Fruit fly (Drosophila melanogaster) whole organism, embryonic: ENCODE measurements around the gene CG12012.

Experiments
- Awh ChIP-seq: fragments of 200-800 bp; sonication (Bioruptor generic); IDR thresholded peaks from 2 replicates; pipeline ENCODE4, ENCODE4 v1.3.6; 2022; ENCODE audit warnings: missing biosample characterization, missing genetic modification characterization
- CG10147 ChIP-seq: fragments of 200-800 bp; sonication (Bioruptor generic); optimal IDR thresholded peaks from 2 replicates; lab custom pipeline; 2019; ENCODE audit warnings: missing biosample characterization, mild to moderate bottlenecking, missing genetic modification characterization, moderate library complexity
- CG10462 ChIP-seq: fragments of 200-800 bp; sonication (Bioruptor generic); optimal IDR thresholded peaks from 2 replicates; lab custom pipeline; 2016; ENCODE audit warnings: missing biosample characterization, missing genetic modification characterization
- CG12236 ChIP-seq: fragments of 200-800 bp; sonication (Bioruptor generic); optimal IDR thresholded peaks from 2 replicates; lab custom pipeline; 2016; ENCODE audit warnings: missing biosample characterization, missing genetic modification characterization
- CG15011 ChIP-seq: fragments of 200-800 bp; sonication (Bioruptor generic); optimal IDR thresholded peaks from 3 replicates; lab custom pipeline; 2018; ENCODE audit warnings: missing biosample characterization, mild to moderate bottlenecking, missing genetic modification characterization
- CG15696 ChIP-seq: fragments of 200-800 bp; sonication (Bioruptor generic); optimal IDR thresholded peaks from 2 replicates; lab custom pipeline; 2019; ENCODE audit warnings: missing biosample characterization, mild to moderate bottlenecking, missing genetic modification characterization, moderate library complexity
- CG1647 ChIP-seq: fragments of 200-800 bp; sonication (Bioruptor generic); optimal IDR thresholded peaks from 3 replicates; lab custom pipeline; 2016; ENCODE audit warnings: missing biosample characterization, missing genetic modification characterization
- CG16779 ChIP-seq: fragments of 200-800 bp; sonication (Bioruptor generic); IDR thresholded peaks from 2 replicates; pipeline ENCODE4 v1.3.6; 2022; ENCODE audit warnings: missing biosample characterization, missing genetic modification characterization
- CG17361 ChIP-seq: fragments of 200-800 bp; sonication (Bioruptor generic); IDR thresholded peaks from 3 replicates; pipeline ENCODE4 v1.3.6; 2022; ENCODE audit warnings: missing biosample characterization, missing genetic modification characterization
- CG17385 ChIP-seq: fragments of 200-800 bp; sonication (Bioruptor generic); optimal IDR thresholded peaks from 3 replicates; lab custom pipeline; 2018; ENCODE audit warnings: missing biosample characterization, mild to moderate bottlenecking, missing genetic modification characterization
- CG1792 ChIP-seq: fragments of 200-800 bp; sonication (Bioruptor generic); optimal IDR thresholded peaks from 2 replicates; lab custom pipeline; 2016; ENCODE audit warnings: missing biosample characterization, missing genetic modification characterization
- CG1832 ChIP-seq: fragments of 200-800 bp; sonication (Bioruptor generic); optimal IDR thresholded peaks from 2 replicates; lab custom pipeline; 2017; ENCODE audit warnings: missing biosample characterization, mild to moderate bottlenecking, missing genetic modification characterization, inconsistent platforms
- CG31224 ChIP-seq: fragments of 200-800 bp; sonication (Bioruptor generic); IDR thresholded peaks from 2 replicates; pipeline ENCODE4 v1.3.6; 2022; ENCODE audit warnings: missing biosample characterization, missing genetic modification characterization
- CG3726 ChIP-seq: fragments of 200-800 bp; sonication (Bioruptor generic); IDR thresholded peaks from 3 replicates; pipeline ENCODE4, ENCODE4 v1.3.6; 2022; ENCODE audit warnings: missing biosample characterization, missing genetic modification characterization
- CG4282 ChIP-seq: fragments of 200-800 bp; sonication (Bioruptor generic); optimal IDR thresholded peaks from 2 replicates; lab custom pipeline; 2016; ENCODE audit warnings: missing biosample characterization, missing genetic modification characterization
- CG5180 ChIP-seq: fragments of 200-800 bp; sonication (Bioruptor generic); optimal IDR thresholded peaks from 3 replicates; lab custom pipeline; 2017; ENCODE audit warnings: missing biosample characterization, missing genetic modification characterization, mild to moderate bottlenecking, moderate library complexity, missing genetic modification reagents
- CG6791 ChIP-seq: fragments of 200-800 bp; sonication (Bioruptor generic); IDR thresholded peaks from 3 replicates; pipeline ENCODE4 v1.3.6; 2022; ENCODE audit warnings: missing biosample characterization, missing genetic modification characterization; ENCODE audit not compliant: partially characterized antibody
- CG8359 ChIP-seq: fragments of 200-800 bp; sonication (Bioruptor generic); optimal IDR thresholded peaks from 2 replicates; lab custom pipeline; 2017; ENCODE audit warnings: missing biosample characterization, mild to moderate bottlenecking, missing genetic modification characterization, borderline replicate concordance
- CG8388 ChIP-seq: fragments of 200-800 bp; sonication (Bioruptor generic); optimal IDR thresholded peaks from 2 replicates; lab custom pipeline; 2019; ENCODE audit warnings: missing biosample characterization, mild to moderate bottlenecking, missing genetic modification characterization, moderate library complexity
- CG9876 ChIP-seq: fragments of 200-800 bp; sonication (Bioruptor generic); optimal IDR thresholded peaks from 2 replicates; lab custom pipeline; 2016; ENCODE audit warnings: missing biosample characterization, missing genetic modification characterization
- CHES-1-like ChIP-seq: fragments of 200-800 bp; sonication (Bioruptor generic); optimal IDR thresholded peaks from 2 replicates; lab custom pipeline; 2016; ENCODE audit warnings: missing biosample characterization, missing genetic modification characterization
- Deaf1 ChIP-seq: fragments of 200-800 bp; optimal IDR thresholded peaks from 3 replicates; lab custom pipeline; 2019; ENCODE audit warnings: missing biosample characterization, mild to moderate bottlenecking, missing genetic modification characterization, moderate library complexity
- Dip2 ChIP-seq: fragments of 200-800 bp; sonication (Bioruptor generic); IDR thresholded peaks from 2 replicates; pipeline ENCODE4 v1.3.6; 2022; ENCODE audit warnings: missing biosample characterization, missing genetic modification characterization
- Dip3 ChIP-seq: fragments of 200-800 bp; sonication (Bioruptor generic); optimal IDR thresholded peaks from 3 replicates; lab custom pipeline; 2016; ENCODE audit warnings: missing biosample characterization, missing genetic modification characterization
- Doc3 ChIP-seq: fragments of 200-800 bp; sonication (Bioruptor generic); IDR thresholded peaks from 3 replicates; pipeline ENCODE4 v1.3.6; 2022; ENCODE audit warnings: missing biosample characterization, missing genetic modification characterization; ENCODE audit not compliant: partially characterized antibody
- Dp ChIP-seq: fragments of 200-800 bp; sonication (Bioruptor generic); optimal IDR thresholded peaks from 2 replicates; lab custom pipeline; 2018; ENCODE audit warnings: missing biosample characterization, mild to moderate bottlenecking, missing genetic modification characterization, moderate library complexity
- ERR ChIP-seq: fragments of 200-800 bp; sonication (Bioruptor generic); optimal IDR thresholded peaks from 2 replicates; lab custom pipeline; 2016; ENCODE audit warnings: missing biosample characterization, missing genetic modification characterization
- Hr3 ChIP-seq: fragments of 200-800 bp; sonication (Bioruptor generic); optimal IDR thresholded peaks from 3 replicates; lab custom pipeline; 2016; ENCODE audit warnings: missing biosample characterization, missing genetic modification characterization
- Kr ChIP-seq: fragments of 200-800 bp; sonication (Bioruptor generic); optimal IDR thresholded peaks from 2 replicates; lab custom pipeline; 2017; ENCODE audit warnings: missing biosample characterization, mild to moderate bottlenecking, missing genetic modification characterization
- PHDP ChIP-seq: fragments of 200-800 bp; sonication (Bioruptor generic); optimal IDR thresholded peaks from 3 replicates; lab custom pipeline; 2018; ENCODE audit warnings: missing biosample characterization, mild to moderate bottlenecking, missing genetic modification characterization, moderate library complexity
- Rx ChIP-seq: fragments of 200-800 bp; sonication (Bioruptor generic); IDR thresholded peaks from 2 replicates; pipeline ENCODE4 v1.3.6; 2022; ENCODE audit warnings: missing biosample characterization, missing genetic modification characterization
- Sin3A ChIP-seq: fragments of >200 bp; optimal IDR thresholded peaks from 2 replicates; lab custom pipeline; 2018
- Usf ChIP-seq: fragments of 200-800 bp; sonication (Bioruptor generic); optimal IDR thresholded peaks from 2 replicates; lab custom pipeline; 2017; ENCODE audit warnings: missing genotype, missing biosample characterization, missing genetic modification characterization
- chn ChIP-seq: fragments of 200-800 bp; sonication (Bioruptor generic); optimal IDR thresholded peaks from 2 replicates; lab custom pipeline; 2016; ENCODE audit warnings: missing biosample characterization, missing genetic modification characterization
- crp ChIP-seq, 2 experiments: fragments of 200-800 bp; sonication (Bioruptor generic); optimal IDR thresholded peaks; 2 replicates in 1 of 2; 3 replicates in 1 of 2; lab custom pipeline; 2017; ENCODE audit warnings: missing biosample characterization in 2 of 2, missing genetic modification characterization in 2 of 2, mild to moderate bottlenecking in 1 of 2, moderate library complexity in 1 of 2
- dan ChIP-seq: fragments of 200-800 bp; sonication (Bioruptor generic); IDR thresholded peaks from 2 replicates; pipeline ENCODE4 v1.3.6; 2022; ENCODE audit warnings: missing biosample characterization, missing genetic modification characterization
- dm ChIP-seq: fragments of 200-800 bp; sonication (Bioruptor generic); optimal IDR thresholded peaks from 3 replicates; lab custom pipeline; 2016; ENCODE audit warnings: missing biosample characterization, missing genetic modification characterization
- dysf ChIP-seq: fragments of 200-800 bp; sonication (Bioruptor generic); IDR thresholded peaks from 3 replicates; pipeline ENCODE4 v1.3.6; 2022; ENCODE audit warnings: missing biosample characterization, missing genetic modification characterization
- fru ChIP-seq: fragments of >200 bp; optimal IDR thresholded peaks from 2 replicates; lab custom pipeline; 2017
- fu2 ChIP-seq: fragments of 200-800 bp; sonication (Bioruptor generic); optimal IDR thresholded peaks from 2 replicates; lab custom pipeline; 2016; ENCODE audit warnings: missing biosample characterization, missing genetic modification characterization
- hbn ChIP-seq: fragments of 200-800 bp; sonication (Bioruptor generic); IDR thresholded peaks from 2 replicates; pipeline ENCODE4 v1.3.6; 2022; ENCODE audit warnings: missing biosample characterization, missing genetic modification characterization; ENCODE audit not compliant: partially characterized antibody
- mld ChIP-seq: fragments of 200-800 bp; sonication (Bioruptor generic); IDR thresholded peaks from 3 replicates; pipeline ENCODE4 v1.3.6; 2022; ENCODE audit warnings: missing biosample characterization, missing genetic modification characterization; ENCODE audit not compliant: partially characterized antibody
- pnt ChIP-seq: fragments of 200-800 bp; sonication (Bioruptor generic); optimal IDR thresholded peaks from 3 replicates; lab custom pipeline; 2016; ENCODE audit warnings: missing biosample characterization, missing genetic modification characterization
- pum ChIP-seq: fragments of 200-800 bp; sonication (Bioruptor generic); optimal IDR thresholded peaks from 2 replicates; lab custom pipeline; 2016; ENCODE audit warnings: missing biosample characterization, missing genetic modification characterization
- pzg ChIP-seq: fragments of 200-800 bp; sonication (Bioruptor generic); optimal IDR thresholded peaks from 3 replicates; lab custom pipeline; 2018; ENCODE audit warnings: missing biosample characterization, mild to moderate bottlenecking, missing genetic modification characterization, moderate library complexity
- sd ChIP-seq: fragments of 200-800 bp; sonication (Bioruptor generic); optimal IDR thresholded peaks from 3 replicates; lab custom pipeline; 2018; ENCODE audit warnings: missing biosample characterization, mild to moderate bottlenecking, missing genetic modification characterization, moderate library complexity
- slou ChIP-seq: fragments of 200-800 bp; sonication (Bioruptor generic); optimal IDR thresholded peaks from 3 replicates; lab custom pipeline; 2016; ENCODE audit warnings: missing biosample characterization, missing genetic modification characterization
- sqz ChIP-seq: fragments of 200-800 bp; sonication (Bioruptor generic); optimal IDR thresholded peaks from 3 replicates; lab custom pipeline; 2018; ENCODE audit warnings: missing biosample characterization, mild to moderate bottlenecking, missing genetic modification characterization
- tin ChIP-seq: fragments of 200-800 bp; sonication (Bioruptor generic); optimal IDR thresholded peaks from 3 replicates; lab custom pipeline; 2016; ENCODE audit warnings: missing biosample characterization, missing genetic modification characterization
- tna ChIP-seq: fragments of 200-800 bp; sonication (Bioruptor generic); IDR thresholded peaks from 2 replicates; pipeline ENCODE4 v1.3.6; 2022; ENCODE audit warnings: missing biosample characterization, missing genetic modification characterization; ENCODE audit not compliant: partially characterized antibody
- ttk ChIP-seq: fragments of 200-800 bp; sonication (Bioruptor generic); IDR thresholded peaks from 2 replicates; pipeline ENCODE4 v2.1.2; 2022; ENCODE audit warnings: missing biosample characterization, missing genetic modification characterization
- zf30C ChIP-seq: fragments of 200-800 bp; sonication (Bioruptor generic); optimal IDR thresholded peaks from 3 replicates; lab custom pipeline; 2018; ENCODE audit warnings: missing biosample characterization, mild to moderate bottlenecking, missing genetic modification characterization
- zfh2 ChIP-seq: fragments of 200-800 bp; sonication (Bioruptor generic); optimal IDR thresholded peaks from 2 replicates; lab custom pipeline; 2016; ENCODE audit warnings: missing biosample characterization, missing genetic modification characterization

Gene CG12012

DNA sequence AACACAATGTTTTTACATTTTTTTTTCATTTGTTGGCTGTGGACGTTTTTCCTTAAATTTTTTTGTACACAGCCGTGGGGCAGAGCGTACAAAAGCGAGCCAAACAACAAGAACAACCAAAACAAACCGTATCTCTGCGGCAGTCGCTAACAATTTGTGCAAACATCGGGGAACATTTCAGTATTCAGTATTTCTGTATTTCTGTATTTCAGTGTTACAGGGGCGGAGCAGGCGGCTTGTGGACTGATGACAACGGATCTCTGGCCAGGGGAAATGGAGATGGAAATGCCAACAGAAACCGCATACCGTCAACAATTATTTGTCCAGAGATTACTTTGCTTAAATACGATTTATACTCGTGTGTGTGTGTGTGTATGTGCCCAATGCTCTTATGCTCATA lies 14.0 kb downstream of the CG12012 start:
- TF ChIP-seq CG3726 (GFP tag; lab: Robert Waterston, UW) (no peak), Deaf1 (tag; lab: Kevin White, UChicago) (no peak), zfh2 (GFP tag; lab: Kevin White, UChicago) (no peak), CG6791 (GFP tag; lab: Robert Waterston, UW) (no peak), fru (no peak), CG1832 (GFP tag; lab: Kevin White, UChicago) (no peak), ERR (GFP tag; lab: Kevin White, UChicago) (no peak), fu2 (GFP tag; lab: Kevin White, UChicago) (no peak), slou (no peak), Hr3 (GFP tag; lab: Kevin White, UChicago) (no peak), Rx (GFP tag; lab: Robert Waterston, UW) (no peak), Usf (no peak), CG1647 (GFP tag; lab: Kevin White, UChicago) (no peak), chn (GFP tag; lab: Kevin White, UChicago) (no peak), dysf (GFP tag; lab: Robert Waterston, UW) (no peak), CG12236 (GFP tag; lab: Kevin White, UChicago) (peak; percentile 3), ttk (GFP tag; lab: Robert Waterston, UW) (no peak), sd (peak; percentile 5), CG1792 (GFP tag; lab: Kevin White, UChicago) (no peak), Dip2 (GFP tag; lab: Robert Waterston, UW) (no peak), CG5180 (GFP tag; lab: Kevin White, UChicago) (peak; percentile 13), Sin3A (lab: Kevin White, UChicago) (no peak), Kr (GFP tag; lab: Kevin White, UChicago) (no peak), pnt (GFP tag; lab: Kevin White, UChicago) (no peak), CG4282 (GFP tag; lab: Kevin White, UChicago) (no peak), CG31224 (GFP tag; lab: Robert Waterston, UW) (no peak), CG10462 (GFP tag; lab: Kevin White, UChicago) (no peak), hbn (GFP tag; lab: Robert Waterston, UW) (no peak), zf30C (no peak), CG17385 (GFP tag; lab: Kevin White, UChicago) (peak; percentile 10), tin (GFP tag; lab: Kevin White, UChicago) (no peak), Dip3 (no peak), CG17361 (GFP tag; lab: Robert Waterston, UW) (no peak), CG15696 (no peak), PHDP (no peak), dan (GFP tag; lab: Robert Waterston, UW) (no peak), Dp (GFP tag; lab: Kevin White, UChicago) (no peak), sqz (GFP tag; lab: Kevin White, UChicago) (peak; percentile 56), CG9876 (GFP tag; lab: Kevin White, UChicago) (no peak), CG16779 (GFP tag; lab: Robert Waterston, UW) (no peak), CG10147 (no peak), CG8388 (GFP tag; lab: Kevin White, UChicago) (no peak), Awh (no peak), CHES-1-like (GFP tag; lab: Kevin White, UChicago) (no peak), CG8359 (GFP tag; lab: Kevin White, UChicago) (no peak), tna (GFP tag; lab: Robert Waterston, UW) (no peak), mld (GFP tag; lab: Robert Waterston, UW) (no peak), dm (GFP tag; lab: Kevin White, UChicago) (no peak), pzg (GFP tag; lab: Kevin White, UChicago) (no peak), crp (GFP tag; optimal IDR thresholded peaks at IDR 0.05; lab: Kevin White, UChicago) (no peak), pum (GFP tag; lab: Kevin White, UChicago) (no peak), Doc3 (GFP tag; lab: Robert Waterston, UW) (no peak), CG15011 (GFP tag; lab: Kevin White, UChicago) (peak; percentile 22)
